Fruit fly (Drosophila melanogaster) whole organism, embryonic: ENCODE results near the gene CG14100.
A peak's percentile ranks its signal among the peaks of the same experiment; 100 is the strongest.

Experiments used
- Adf1 ChIP-seq: fragments of 200-800 bp; sonication (Bioruptor generic); IDR thresholded peaks from 2 replicates; pipeline ENCODE4 v1.3.6; 2022; ENCODE audit warnings: missing biosample characterization, missing genetic modification characterization
- Bgb ChIP-seq: fragments of 200-800 bp; sonication (Bioruptor generic); IDR thresholded peaks from 2 replicates; pipeline ENCODE4 v1.3.6; 2022; ENCODE audit warnings: missing biosample characterization, missing genetic modification characterization; ENCODE audit not compliant: partially characterized antibody
- CG10654 ChIP-seq: fragments of 200-800 bp; sonication (Bioruptor generic); optimal IDR thresholded peaks from 2 replicates; lab custom pipeline; 2016; ENCODE audit warnings: missing biosample characterization, missing genetic modification characterization
- CG10979 ChIP-seq: fragments of 200-800 bp; sonication (Bioruptor generic); optimal IDR thresholded peaks from 2 replicates; lab custom pipeline; 2018; ENCODE audit warnings: missing biosample characterization, mild to moderate bottlenecking, missing genetic modification characterization, moderate library complexity
- CG12071 ChIP-seq: fragments of 200-800 bp; sonication (Bioruptor generic); optimal IDR thresholded peaks from 3 replicates; lab custom pipeline; 2018; ENCODE audit warnings: missing biosample characterization, mild to moderate bottlenecking, missing genetic modification characterization
- CG14014 ChIP-seq: fragments of 200-800 bp; sonication (Bioruptor generic); IDR thresholded peaks from 2 replicates; pipeline ENCODE4 v1.3.6; 2022; ENCODE audit warnings: missing biosample characterization, missing genetic modification characterization
- CG14667 ChIP-seq: fragments of 200-800 bp; sonication (Bioruptor generic); IDR thresholded peaks from 2 replicates; pipeline ENCODE4 v1.3.6; 2022; ENCODE audit warnings: missing biosample characterization, missing genetic modification characterization
- CG14710 ChIP-seq: fragments of 200-800 bp; sonication (Bioruptor generic); optimal IDR thresholded peaks from 3 replicates; lab custom pipeline; 2019; ENCODE audit warnings: missing biosample characterization, mild to moderate bottlenecking, missing genetic modification characterization, moderate library complexity
- CG15514 ChIP-seq: fragments of 200-800 bp; sonication (Bioruptor generic); optimal IDR thresholded peaks from 3 replicates; lab custom pipeline; 2017; ENCODE audit warnings: missing biosample characterization, missing genetic modification characterization, mild to moderate bottlenecking, moderate library complexity, missing genetic modification reagents
- CG2712 ChIP-seq: fragments of 200-800 bp; optimal IDR thresholded peaks from 3 replicates; lab custom pipeline; 2019; ENCODE audit warnings: missing biosample characterization, mild to moderate bottlenecking, missing genetic modification characterization, moderate library complexity
- CG30431 ChIP-seq: fragments of 200-800 bp; sonication (Bioruptor generic); optimal IDR thresholded peaks from 2 replicates; lab custom pipeline; 2017; ENCODE audit warnings: missing biosample characterization, missing genetic modification characterization
- CG3726 ChIP-seq: fragments of 200-800 bp; sonication (Bioruptor generic); IDR thresholded peaks from 3 replicates; pipeline ENCODE4, ENCODE4 v1.3.6; 2022; ENCODE audit warnings: missing biosample characterization, missing genetic modification characterization
- CG7556 ChIP-seq: fragments of 200-800 bp; sonication (Bioruptor generic); optimal IDR thresholded peaks from 2 replicates; lab custom pipeline; 2017; ENCODE audit warnings: missing biosample characterization, mild to moderate bottlenecking, missing genetic modification characterization
- CG7987 ChIP-seq: fragments of 200-800 bp; sonication (Bioruptor generic); optimal IDR thresholded peaks from 2 replicates; lab custom pipeline; 2018; ENCODE audit warnings: missing biosample characterization, mild to moderate bottlenecking, missing genetic modification characterization, moderate library complexity
- CG8089 ChIP-seq: fragments of 200-800 bp; sonication (Bioruptor generic); optimal IDR thresholded peaks from 3 replicates; lab custom pipeline; 2016; ENCODE audit warnings: missing biosample characterization, missing genetic modification characterization
- CG8290 ChIP-seq, 3 experiments: fragments of 200-800 bp; sonication (Bioruptor generic); optimal IDR thresholded peaks; 2 replicates each; lab custom pipeline; 2016 to 2019; ENCODE audit warnings: missing biosample characterization in 3 of 3, missing genetic modification characterization in 3 of 3, mild to moderate bottlenecking in 2 of 3, moderate library complexity in 1 of 3
- CG9932 ChIP-seq: fragments of 200-800 bp; sonication (Bioruptor generic); IDR thresholded peaks from 2 replicates; pipeline ENCODE4 v1.3.6; 2022; ENCODE audit warnings: missing biosample characterization, missing genetic modification characterization
- CoRest ChIP-seq: fragments of 200-800 bp; sonication (Bioruptor generic); optimal IDR thresholded peaks from 3 replicates; lab custom pipeline; 2018; ENCODE audit warnings: missing biosample characterization, mild to moderate bottlenecking, missing genetic modification characterization, moderate library complexity
- D ChIP-seq, 2 experiments: fragments of 200-800 bp in 1 of 2; fragments of >200 bp in 1 of 2; sonication (Bioruptor generic) in 1 of 2; optimal IDR thresholded peaks; 2 replicates in 1 of 2; 3 replicates in 1 of 2; lab custom pipeline; 2017; ENCODE audit warnings: mild to moderate bottlenecking in 1 of 2, missing biosample characterization in 1 of 2, missing genetic modification characterization in 1 of 2, missing genetic modification reagents in 1 of 2
- Dbx ChIP-seq: fragments of 200-800 bp; sonication (Bioruptor generic); IDR thresholded peaks from 3 replicates; pipeline ENCODE4 v1.3.6; 2022; ENCODE audit warnings: missing biosample characterization, missing genetic modification characterization
- Deaf1 ChIP-seq: fragments of 200-800 bp; optimal IDR thresholded peaks from 3 replicates; lab custom pipeline; 2019; ENCODE audit warnings: missing biosample characterization, mild to moderate bottlenecking, missing genetic modification characterization, moderate library complexity
- Dll ChIP-seq: fragments of 200-800 bp; sonication (Bioruptor generic); IDR thresholded peaks from 4 replicates; pipeline ENCODE4 v1.3.6; 2022; ENCODE audit warnings: missing biosample characterization, missing genetic modification characterization; ENCODE audit not compliant: partially characterized antibody
- Lhr ChIP-seq: fragments of 200-800 bp; sonication (Bioruptor generic); optimal IDR thresholded peaks from 3 replicates; lab custom pipeline; 2017; ENCODE audit warnings: mild to moderate bottlenecking, missing biosample characterization, missing genetic modification reagents, missing genetic modification characterization
- Nf-YA ChIP-seq: fragments of 200-800 bp; sonication (Bioruptor generic); IDR thresholded peaks from 2 replicates; pipeline ENCODE4 v1.3.6; 2022; ENCODE audit warnings: missing biosample characterization, missing genetic modification characterization
- Oli ChIP-seq: fragments of 200-800 bp; sonication (Bioruptor generic); optimal IDR thresholded peaks from 2 replicates; lab custom pipeline; 2018; ENCODE audit warnings: missing biosample characterization, mild to moderate bottlenecking, missing genetic modification characterization, moderate library complexity
- Stat92E ChIP-seq, 3 experiments: fragments of >200 bp in 2 of 3; fragments of 200-800 bp in 1 of 3; sonication (Bioruptor generic) in 1 of 3; optimal IDR thresholded peaks; 2 replicates each; lab custom pipeline; 2017 to 2019; ENCODE audit warnings: missing biosample characterization in 3 of 3, missing genetic modification characterization in 3 of 3, mild to moderate bottlenecking in 1 of 3, moderate library complexity in 1 of 3
- Taf1 ChIP-seq: fragments of 200-800 bp; sonication (Bioruptor generic); IDR thresholded peaks from 2 replicates; pipeline ENCODE4 v1.3.6; 2022; ENCODE audit warnings: missing biosample characterization, missing genetic modification characterization
- bcd ChIP-seq: fragments of 200-800 bp; sonication (Bioruptor generic); optimal IDR thresholded peaks from 2 replicates; lab custom pipeline; 2017; ENCODE audit warnings: missing biosample characterization, mild to moderate bottlenecking, missing genetic modification characterization
- ems ChIP-seq: fragments of 200-800 bp; sonication (Bioruptor generic); optimal IDR thresholded peaks from 3 replicates; lab custom pipeline; 2016; ENCODE audit warnings: missing biosample characterization, missing genetic modification characterization
- eve ChIP-seq, 2 experiments: fragments of >200 bp; optimal IDR thresholded peaks; 2 replicates each; lab custom pipeline; 2017; ENCODE audit warnings: missing biosample characterization in 2 of 2, missing genetic modification characterization in 2 of 2
- fru ChIP-seq: fragments of >200 bp; optimal IDR thresholded peaks from 2 replicates; lab custom pipeline; 2017
- h ChIP-seq: fragments of >200 bp; optimal IDR thresholded peaks from 2 replicates; lab custom pipeline; 2017
- jing ChIP-seq: fragments of 200-800 bp; sonication (Bioruptor generic); optimal IDR thresholded peaks from 2 replicates; lab custom pipeline; 2018; ENCODE audit warnings: missing biosample characterization, mild to moderate bottlenecking, missing genetic modification characterization
- kay ChIP-seq: fragments of 200-800 bp; sonication (Bioruptor generic); optimal IDR thresholded peaks from 2 replicates; lab custom pipeline; 2016; ENCODE audit warnings: missing biosample characterization, missing genetic modification characterization
- lola ChIP-seq, 3 experiments: fragments of >200 bp in 2 of 3; fragments of 200-800 bp in 1 of 3; sonication (Bioruptor generic) in 1 of 3; optimal IDR thresholded peaks; 2 replicates each; lab custom pipeline; 2017 to 2019; ENCODE audit warnings: missing biosample characterization in 3 of 3, missing genetic modification characterization in 3 of 3, mild to moderate bottlenecking in 1 of 3, moderate library complexity in 1 of 3
- lov ChIP-seq, 2 experiments: fragments of 200-800 bp in 1 of 2; fragments of >200 bp in 1 of 2; sonication (Bioruptor generic) in 1 of 2; IDR thresholded peaks in 1 of 2; optimal IDR thresholded peaks in 1 of 2; 2 replicates in 1 of 2; 3 replicates in 1 of 2; pipeline versions ENCODE4 v1.3.6 to Lab custom; 2017 to 2022; ENCODE audit warnings: missing biosample characterization in 1 of 2, missing genetic modification characterization in 1 of 2
- pb ChIP-seq: fragments of 200-800 bp; sonication (Bioruptor generic); optimal IDR thresholded peaks from 3 replicates; lab custom pipeline; 2016; ENCODE audit warnings: missing biosample characterization, missing genetic modification characterization
- prd ChIP-seq, 3 experiments: fragments of >200 bp in 2 of 3; fragments of 200-800 bp in 1 of 3; sonication (Bioruptor generic) in 1 of 3; optimal IDR thresholded peaks in 2 of 3; IDR thresholded peaks in 1 of 3; 2 replicates in 2 of 3; 3 replicates in 1 of 3; pipeline versions ENCODE4 v1.3.6 to Lab custom; 2017 to 2022; ENCODE audit warnings: missing biosample characterization in 1 of 3, missing genetic modification characterization in 1 of 3
- run ChIP-seq: fragments of 200-800 bp; sonication (Bioruptor generic); optimal IDR thresholded peaks from 3 replicates; lab custom pipeline; 2018; ENCODE audit warnings: missing biosample characterization, mild to moderate bottlenecking, missing genetic modification characterization
- tgo ChIP-seq: fragments of 200-800 bp; sonication (Bioruptor generic); IDR thresholded peaks from 3 replicates; pipeline ENCODE4 v1.3.6; 2022; ENCODE audit warnings: missing biosample characterization, missing genetic modification characterization
- trh ChIP-seq: fragments of 200-800 bp; sonication (Bioruptor generic); optimal IDR thresholded peaks from 2 replicates; lab custom pipeline; 2016; ENCODE audit warnings: missing biosample characterization, missing genetic modification characterization
- unpg ChIP-seq: fragments of 200-800 bp; sonication (Bioruptor generic); optimal IDR thresholded peaks from 3 replicates; lab custom pipeline; 2018; ENCODE audit warnings: missing biosample characterization, mild to moderate bottlenecking, missing genetic modification characterization, moderate library complexity

The CG14100 gene

DNA sequence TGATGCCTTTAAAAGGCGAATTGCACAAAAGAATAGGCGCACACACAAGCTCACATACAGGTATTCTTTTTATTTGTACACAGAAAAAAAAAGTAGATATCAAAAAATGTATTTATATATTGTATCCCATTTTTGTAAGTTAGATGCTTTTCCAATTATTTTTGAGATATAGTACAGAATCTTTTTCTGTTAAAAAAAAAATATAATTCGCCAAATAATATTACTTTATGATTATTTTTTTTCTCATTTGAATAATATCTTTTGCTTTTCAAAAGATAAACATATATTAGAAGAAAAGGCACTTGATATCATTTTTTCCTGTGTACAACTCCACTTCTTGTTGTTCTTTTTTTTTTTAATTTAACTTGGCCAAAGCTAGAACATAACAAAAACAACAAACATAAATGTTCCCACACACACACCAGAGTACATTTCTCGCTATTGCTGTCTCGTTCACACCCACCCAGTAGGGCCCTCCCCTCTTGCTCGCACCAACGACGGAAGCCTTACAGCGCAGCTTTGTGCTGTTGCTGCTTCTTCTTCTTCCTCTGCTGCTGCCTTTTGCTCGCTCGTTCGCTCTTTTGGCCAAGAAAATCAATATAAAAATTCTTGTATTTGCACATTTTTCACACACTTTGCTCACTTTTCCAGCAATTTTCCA lies 44.6 kb upstream of the CG14100 start (continued):
- TF ChIP-seq CG10654 (GFP tag; lab: Kevin White, UChicago), result peak; percentile 63
- peak; percentile 90 for TF ChIP-seq CG14710 (tag; lab: Kevin White, UChicago)
- no peak for TF ChIP-seq CG8089 (GFP tag; lab: Kevin White, UChicago)
- peak; percentile 64 for TF ChIP-seq CG14014 (GFP tag; lab: Robert Waterston, UW)
- TF ChIP-seq eve (GFP tag; optimal IDR thresholded peaks at IDR 0.05; lab: Kevin White, UChicago), result peak in 1 of 2 experiments; percentile 71
- peak; percentile 74 for TF ChIP-seq Adf1 (GFP tag; lab: Robert Waterston, UW)
- TF ChIP-seq CG10979 (tag; lab: Kevin White, UChicago), result peak; percentile 92
- no peak for TF ChIP-seq jing
- no peak for TF ChIP-seq trh (GFP tag; lab: Kevin White, UChicago)
- no peak for TF ChIP-seq fru
- TF ChIP-seq D (optimal IDR thresholded peaks at IDR 0.05; lab: Kevin White, UChicago), result no peak
- TF ChIP-seq D (GFP tag; optimal IDR thresholded peaks at IDR 0.05; lab: Kevin White, UChicago), result peak; percentile 64
- peak; percentile 83 for TF ChIP-seq unpg
- TF ChIP-seq bcd (GFP tag; lab: Kevin White, UChicago), result peak; percentile 66
- no peak for TF ChIP-seq CG12071 (GFP tag; lab: Kevin White, UChicago)
- TF ChIP-seq CG14667 (GFP tag; lab: Robert Waterston, UW), result peak; percentile 71
- TF ChIP-seq Taf1 (GFP tag; lab: Robert Waterston, UW), result 0 out of 2 replicates have a peak, but pooled peaks have one; percentile 25
- TF ChIP-seq CG15514, result peak; percentile 27
- no peak for TF ChIP-seq Lhr
- TF ChIP-seq CG9932, result peak; percentile 79
- peak; percentile 70; the same call in 2 of the 3 replicates for TF ChIP-seq Dbx (GFP tag; lab: Robert Waterston, UW)
- TF ChIP-seq tgo, result peak; percentile 86
- TF ChIP-seq prd (optimal IDR thresholded peaks at IDR 0.05; lab: Kevin White, UChicago), result no peak
- peak; percentile 79 for TF ChIP-seq prd (GFP tag; IDR thresholded peaks at IDR 0.05; lab: Robert Waterston, UW)
- peak; percentile 90 for TF ChIP-seq CG2712
- peak; percentile 84 for TF ChIP-seq CG7556 (GFP tag; lab: Kevin White, UChicago)
- peak; percentile 53 for TF ChIP-seq Deaf1 (tag; lab: Kevin White, UChicago)
- TF ChIP-seq run, result no peak
- no peak for TF ChIP-seq Stat92E (GFP tag; optimal IDR thresholded peaks at IDR 0.05; lab: Kevin White, UChicago)
- no peak for TF ChIP-seq Dll (GFP tag; lab: Robert Waterston, UW)
- peak; percentile 68 for TF ChIP-seq kay (GFP tag; lab: Kevin White, UChicago)
- peak; percentile 87 for TF ChIP-seq CoRest
- peak; percentile 63 for TF ChIP-seq Oli (tag; lab: Kevin White, UChicago)
- TF ChIP-seq lov (optimal IDR thresholded peaks at IDR 0.05; lab: Kevin White, UChicago), result no peak
- no peak for TF ChIP-seq lov (GFP tag; IDR thresholded peaks at IDR 0.05; lab: Robert Waterston, UW)
- no peak for TF ChIP-seq h (lab: Kevin White, UChicago)
- TF ChIP-seq Bgb (GFP tag; lab: Robert Waterston, UW), result no peak
- TF ChIP-seq CG7987 (GFP tag; lab: Kevin White, UChicago), result no peak
- TF ChIP-seq Nf-YA (GFP tag; lab: Robert Waterston, UW), result 0 out of 2 replicates have a peak, but pooled peaks have one; percentile 39
- TF ChIP-seq ems (GFP tag; lab: Kevin White, UChicago), result no peak
- TF ChIP-seq CG30431 (GFP tag; lab: Kevin White, UChicago), result no peak
- peak in 2 of 3 experiments; percentile 17 to 73 for TF ChIP-seq lola (GFP tag; optimal IDR thresholded peaks at IDR 0.05; lab: Kevin White, UChicago)
- TF ChIP-seq CG8290 (GFP tag; optimal IDR thresholded peaks at IDR 0.05; lab: Kevin White, UChicago), result peak; percentile 26
- peak in 1 of 2 experiments; percentile 16 for TF ChIP-seq CG8290 (tag; optimal IDR thresholded peaks at IDR 0.05; lab: Kevin White, UChicago)
- no peak for TF ChIP-seq CG3726 (GFP tag; lab: Robert Waterston, UW)
- TF ChIP-seq pb, result no peak
